Worm (Caenorhabditis elegans): ENCODE measurements around the gene srg-11.

Gene srg-11

ce11 chrIII:4693281-4693680, 13.5 kb downstream of the srg-11 start, which contains the start of gene nifk-1 (continued):
- TF ChIP-seq nhr-48 (tag; optimal IDR thresholded peaks at IDR 0.05) = peak; percentile 33

- no peak for TF ChIP-seq nhr-77 (tag; optimal IDR thresholded peaks at IDR 0.05)
- TF ChIP-seq mxl-2 (GFP tag; conservative IDR thresholded peaks at IDR 0.05) = no peak
- TF ChIP-seq spr-3 (GFP tag; optimal IDR thresholded peaks at IDR 0.05) = no peak
- TF ChIP-seq hlh-11 (tag; optimal IDR thresholded peaks at IDR 0.05) = no peak
- no peak for TF ChIP-seq ceh-32 (tag; optimal IDR thresholded peaks at IDR 0.05; ENCODE audit: poor library complexity)
- TF ChIP-seq dmd-9 (GFP tag; IDR thresholded peaks at IDR 0.05) = no peak
- no peak for TF ChIP-seq fkh-10 (GFP tag; optimal IDR thresholded peaks at IDR 0.05)
- no peak for TF ChIP-seq dve-1 (tag; optimal IDR thresholded peaks at IDR 0.05; ENCODE audit: insufficient read depth)
- TF ChIP-seq ceh-20 (GFP tag; IDR thresholded peaks at IDR 0.05) = no peak
- no peak for TF ChIP-seq ztf-11 (tag; optimal IDR thresholded peaks at IDR 0.05)
- TF ChIP-seq nhr-41 (GFP tag; IDR thresholded peaks at IDR 0.05) = no peak
- no peak for TF ChIP-seq T26A8.4 (GFP tag; IDR thresholded peaks at IDR 0.05)
- TF ChIP-seq hif-1 (tag; optimal IDR thresholded peaks at IDR 0.05) = no peak
- TF ChIP-seq nhr-25 (tag; optimal IDR thresholded peaks at IDR 0.05; ENCODE audit: borderline replicate concordance, insufficient read depth) = no peak
Observed at ce11 chrIII:4693695-4694094, 13.9 kb downstream of the srg-11 start, which contains the start of gene T04A8.8. TSS of gene T04A8.8 (plus strand) at chrIII:4693995.

DNA sequence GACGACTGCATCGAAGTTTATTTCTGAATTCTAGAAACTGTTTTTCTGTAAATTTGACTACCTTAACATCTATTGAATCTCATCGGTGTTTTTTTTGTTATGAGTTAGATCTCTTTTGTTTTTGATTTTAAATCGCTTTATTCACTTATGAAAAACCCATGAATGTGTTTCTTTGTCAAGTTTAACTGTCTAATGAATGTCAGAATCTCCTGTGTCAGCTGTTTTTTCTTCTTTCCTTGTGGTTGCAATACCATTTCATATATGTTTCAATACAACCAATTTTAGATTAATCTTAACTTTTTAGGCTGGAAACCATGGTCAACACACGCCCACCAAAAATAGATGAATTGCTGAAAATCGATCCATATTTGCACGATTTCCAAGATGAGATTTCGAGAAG, 15.2 kb downstream of the srg-11 start, which contains the start of gene T04A8.7:
TSS of gene T04A8.7 (plus strand) at position 301 of the 400 bp plus-strand sequence.
- TF ChIP-seq nhr-25 (tag; optimal IDR thresholded peaks at IDR 0.05; ENCODE audit: borderline replicate concordance, insufficient read depth) (no peak), ama-1 (optimal IDR thresholded peaks at IDR 0.05) (peak; percentile 59), unc-62 (GFP tag; optimal IDR thresholded peaks at IDR 0.05 in 1 of 2) (peak in 1 of 2 experiments; percentile 67), unc-62 (tag; optimal IDR thresholded peaks at IDR 0.05) (no peak)

ce11 chrIII:4696903-4697302, 17.1 kb downstream of the srg-11 start:
- TF ChIP-seq unc-62 (GFP tag; optimal IDR thresholded peaks at IDR 0.05 in 1 of 2) (peak in 1 of 2 experiments; percentile 92), unc-62 (tag; optimal IDR thresholded peaks at IDR 0.05) (no peak), saeg-2 (GFP tag; IDR thresholded peaks at IDR 0.05) (no peak)

DNA sequence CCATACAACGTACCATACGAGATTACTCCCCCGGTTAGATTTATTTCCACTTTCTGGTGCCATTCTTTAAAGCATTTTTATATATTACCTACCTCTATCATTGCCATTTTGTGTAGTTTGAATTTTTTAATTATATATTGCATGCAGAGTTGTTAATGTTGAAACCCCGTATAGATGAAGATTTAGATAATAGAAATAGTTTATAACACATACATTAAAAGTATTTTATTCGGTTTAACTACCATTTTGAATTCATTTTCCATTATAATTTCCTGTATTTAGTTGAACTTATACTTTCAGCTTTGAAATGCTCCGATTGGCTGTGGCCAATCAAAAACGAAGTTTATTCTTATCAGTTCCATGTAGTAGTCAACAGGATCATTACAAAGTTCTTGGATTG, 18.0 kb downstream of the srg-11 start, which contains the start of gene dnj-18:
TSS of gene dnj-18 (plus strand) at position 301 of the 400 bp plus-strand sequence.
- no peak for TF ChIP-seq daf-16 (GFP tag; optimal IDR thresholded peaks at IDR 0.05)
- peak; percentile 11 for TF ChIP-seq daf-16 (tag; optimal IDR thresholded peaks at IDR 0.05)
- TF ChIP-seq ceh-62 (tag; optimal IDR thresholded peaks at IDR 0.05) = no peak

- no peak for TF ChIP-seq T20F7.1 (GFP tag; optimal IDR thresholded peaks at IDR 0.05)
- peak; percentile 93 for TF ChIP-seq aha-1 (tag)
Observed at ce11 chrIII:4699922-4700321, 20.1 kb downstream of the srg-11 start, which contains the start of gene sel-13. TSS of gene sel-13 (minus strand) at chrIII:4700224.

ce11 chrIII:4703932-4704454, 24.2 kb downstream of the srg-11 start, which contains the start of the genes clp-2 and mrpl-16:
TSS of gene clp-2 (minus strand) at chrIII:4704025.
TSS of gene mrpl-16 (plus strand) at chrIII:4704404.
- TF ChIP-seq snpc-1.2 (GFP tag; IDR thresholded peaks at IDR 0.05) = no peak
- TF ChIP-seq dmd-8 (GFP tag; IDR thresholded peaks at IDR 0.05) = no peak
- no peak for TF ChIP-seq saeg-2 (GFP tag; IDR thresholded peaks at IDR 0.05)
- peak; percentile 33 for TF ChIP-seq aha-1 (tag)
- TF ChIP-seq nhr-237 (tag; optimal IDR thresholded peaks at IDR 0.05) = no peak
- TF ChIP-seq nhr-102 (tag; optimal IDR thresholded peaks at IDR 0.05) = no peak
- no peak for TF ChIP-seq nhr-6 (tag; optimal IDR thresholded peaks at IDR 0.05)
- TF ChIP-seq egl-27 (tag; optimal IDR thresholded peaks at IDR 0.05) = no peak
- no peak for TF ChIP-seq ceh-62 (tag; optimal IDR thresholded peaks at IDR 0.05)
- TF ChIP-seq dmd-6 (GFP tag; IDR thresholded peaks at IDR 0.05) = no peak
- TF ChIP-seq dpl-1 (GFP tag; optimal IDR thresholded peaks at IDR 0.05) = peak; percentile 22
- TF ChIP-seq nhr-28 (tag; optimal IDR thresholded peaks at IDR 0.05) = peak; percentile 2
- TF ChIP-seq hlh-30 (tag; optimal IDR thresholded peaks at IDR 0.05; ENCODE audit: insufficient read depth) = no peak
- no peak for TF ChIP-seq zip-2 (tag; optimal IDR thresholded peaks at IDR 0.05)
- no peak for TF ChIP-seq daf-8 (GFP tag; IDR thresholded peaks at IDR 0.05)
- no peak for TF ChIP-seq spr-1 (tag; optimal IDR thresholded peaks at IDR 0.05)
- no peak for TF ChIP-seq lin-13 (GFP tag; optimal IDR thresholded peaks at IDR 0.05)
- no peak for TF ChIP-seq nhr-42 (GFP tag; IDR thresholded peaks at IDR 0.05)
- peak in 1 of 2 experiments; percentile 55 for TF ChIP-seq lsy-2 (tag; optimal IDR thresholded peaks at IDR 0.05)

Measured in whole organism, L4 larva.